Fruit fly (Drosophila melanogaster) whole organism, prepupa: ENCODE measurements around the gene nan.

ENCODE experiments used
- Blimp-1 ChIP-seq: fragments of 200-800 bp; sonication (Bioruptor generic); optimal IDR thresholded peaks from 3 replicates; lab custom pipeline; 2017; ENCODE audit warnings: missing biosample characterization, missing genetic modification characterization, mild to moderate bottlenecking, moderate library complexity, missing genetic modification reagents
- CG10631 ChIP-seq: fragments of 200-800 bp; sonication (Bioruptor generic); optimal IDR thresholded peaks from 2 replicates; lab custom pipeline; 2016; ENCODE audit warnings: missing biosample characterization, missing genetic modification characterization
- CG10669 ChIP-seq: fragments of 200-800 bp; sonication (Bioruptor generic); optimal IDR thresholded peaks from 3 replicates; lab custom pipeline; 2018; ENCODE audit warnings: missing biosample characterization, mild to moderate bottlenecking, missing genetic modification characterization, moderate library complexity
- CG11294 ChIP-seq: fragments of 200-800 bp; sonication (Bioruptor generic); IDR thresholded peaks from 2 replicates; pipeline ENCODE4 v1.3.6; 2022; ENCODE audit warnings: missing biosample characterization, missing genetic modification characterization
- CG1621 ChIP-seq: fragments of 200-800 bp; sonication (Bioruptor generic); optimal IDR thresholded peaks from 3 replicates; lab custom pipeline; 2018; ENCODE audit warnings: missing biosample characterization, mild to moderate bottlenecking, missing genetic modification characterization
- CG3032 ChIP-seq: fragments of 200-800 bp; optimal IDR thresholded peaks from 2 replicates; lab custom pipeline; 2019; ENCODE audit warnings: missing biosample characterization, mild to moderate bottlenecking, missing genetic modification characterization, moderate library complexity
- CG31627 ChIP-seq: fragments of 200-800 bp; sonication (Bioruptor generic); optimal IDR thresholded peaks from 3 replicates; lab custom pipeline; 2016; ENCODE audit warnings: missing biosample characterization, missing genetic modification characterization
- CG32006 ChIP-seq: fragments of 200-800 bp; sonication (Bioruptor generic); optimal IDR thresholded peaks from 3 replicates; lab custom pipeline; 2017; ENCODE audit warnings: missing biosample characterization, mild to moderate bottlenecking, missing genetic modification characterization
- CG34406 ChIP-seq: fragments of 200-800 bp; sonication (Bioruptor generic); optimal IDR thresholded peaks from 3 replicates; lab custom pipeline; 2016; ENCODE audit warnings: missing biosample characterization, missing genetic modification characterization
- CG3919 ChIP-seq: fragments of 200-800 bp; sonication (Bioruptor generic); optimal IDR thresholded peaks from 3 replicates; lab custom pipeline; 2016; ENCODE audit warnings: missing biosample characterization, missing genetic modification characterization
- CG4318 ChIP-seq: fragments of 200-800 bp; sonication (Bioruptor generic); optimal IDR thresholded peaks from 3 replicates; lab custom pipeline; 2017; ENCODE audit warnings: missing biosample characterization, mild to moderate bottlenecking, missing genetic modification characterization
- CG6276 ChIP-seq: fragments of 200-800 bp; sonication (Bioruptor generic); optimal IDR thresholded peaks from 2 replicates; lab custom pipeline; 2017; ENCODE audit warnings: missing biosample characterization, mild to moderate bottlenecking, missing genetic modification characterization
- CG6792 ChIP-seq: fragments of 200-800 bp; sonication (Bioruptor generic); optimal IDR thresholded peaks from 3 replicates; lab custom pipeline; 2016; ENCODE audit warnings: missing biosample characterization, missing genetic modification characterization
- CG6808 ChIP-seq: fragments of 200-800 bp; sonication (Bioruptor generic); optimal IDR thresholded peaks from 3 replicates; lab custom pipeline; 2017; ENCODE audit warnings: missing biosample characterization, missing genetic modification characterization, mild to moderate bottlenecking, moderate library complexity, missing genetic modification reagents
- CG6854 ChIP-seq: fragments of 200-800 bp; sonication (Bioruptor generic); optimal IDR thresholded peaks from 2 replicates; lab custom pipeline; 2017; ENCODE audit warnings: missing biosample characterization, mild to moderate bottlenecking, missing genetic modification characterization
- CG8119 ChIP-seq: fragments of 200-800 bp; sonication (Bioruptor generic); IDR thresholded peaks from 3 replicates; pipeline ENCODE4 v1.3.6; 2022; ENCODE audit warnings: missing biosample characterization, missing genetic modification characterization
- CG8632 ChIP-seq: fragments of 200-800 bp; sonication (Bioruptor generic); optimal IDR thresholded peaks from 3 replicates; lab custom pipeline; 2016; ENCODE audit warnings: missing biosample characterization, missing genetic modification characterization
- CG9139 ChIP-seq: fragments of 200-800 bp; sonication (Bioruptor generic); optimal IDR thresholded peaks from 3 replicates; lab custom pipeline; 2017; ENCODE audit warnings: missing biosample characterization, mild to moderate bottlenecking, missing genetic modification characterization
- Eip75B ChIP-seq: fragments of 200-800 bp; sonication (Bioruptor generic); optimal IDR thresholded peaks from 3 replicates; lab custom pipeline; 2016; ENCODE audit warnings: missing biosample characterization, missing genetic modification characterization
- Eip93F ChIP-seq: fragments of 200-800 bp; sonication (Bioruptor generic); optimal IDR thresholded peaks from 2 replicates; lab custom pipeline; 2016; ENCODE audit warnings: missing biosample characterization, mild to moderate bottlenecking, missing genetic modification characterization
- Ets21C ChIP-seq: fragments of 200-800 bp; sonication (Bioruptor generic); optimal IDR thresholded peaks from 3 replicates; lab custom pipeline; 2016; ENCODE audit warnings: missing biosample characterization, missing genetic modification characterization
- Ets96B ChIP-seq: fragments of 200-800 bp; optimal IDR thresholded peaks from 2 replicates; lab custom pipeline; 2019; ENCODE audit warnings: missing biosample characterization, mild to moderate bottlenecking, missing genetic modification characterization, moderate library complexity
- Hr38 ChIP-seq: sonication (Bioruptor generic); optimal IDR thresholded peaks from 2 replicates; lab custom pipeline; 2016; ENCODE audit warnings: missing biosample characterization, missing genetic modification characterization
- Hr39 ChIP-seq: fragments of 200-800 bp; sonication (Bioruptor generic); optimal IDR thresholded peaks from 2 replicates; lab custom pipeline; 2016; ENCODE audit warnings: missing biosample characterization, missing genetic modification characterization
- Hr4 ChIP-seq: fragments of 200-800 bp; sonication (Bioruptor generic); optimal IDR thresholded peaks from 3 replicates; lab custom pipeline; 2016; ENCODE audit warnings: missing biosample characterization, missing genetic modification characterization
- Lpt ChIP-seq: fragments of 200-800 bp; sonication (Bioruptor generic); optimal IDR thresholded peaks from 3 replicates; lab custom pipeline; 2016; ENCODE audit warnings: missing biosample characterization, missing genetic modification characterization
- Met ChIP-seq: fragments of 200-800 bp; sonication (Bioruptor generic); optimal IDR thresholded peaks from 3 replicates; lab custom pipeline; 2016; ENCODE audit warnings: missing biosample characterization, missing genetic modification characterization
- OdsH ChIP-seq: fragments of 200-800 bp; sonication (Bioruptor generic); optimal IDR thresholded peaks from 3 replicates; lab custom pipeline; 2016; ENCODE audit warnings: missing biosample characterization, missing genetic modification characterization
- Smox ChIP-seq: fragments of 200-800 bp; sonication (Bioruptor generic); optimal IDR thresholded peaks from 3 replicates; lab custom pipeline; 2016; ENCODE audit warnings: missing biosample characterization, missing genetic modification characterization
- Sox102F ChIP-seq: fragments of 200-800 bp; sonication (Bioruptor generic); optimal IDR thresholded peaks from 2 replicates; lab custom pipeline; 2016; ENCODE audit warnings: missing biosample characterization, mild to moderate bottlenecking, missing genetic modification characterization
- Sox15 ChIP-seq: fragments of 200-800 bp; sonication (Bioruptor generic); optimal IDR thresholded peaks from 3 replicates; lab custom pipeline; 2016; ENCODE audit warnings: missing biosample characterization, missing genetic modification characterization
- achi ChIP-seq: fragments of 200-800 bp; sonication (Bioruptor generic); optimal IDR thresholded peaks from 3 replicates; lab custom pipeline; 2016; ENCODE audit warnings: missing biosample characterization, missing genetic modification characterization
- acj6 ChIP-seq: fragments of 200-800 bp; sonication (Bioruptor generic); optimal IDR thresholded peaks from 3 replicates; lab custom pipeline; 2016; ENCODE audit warnings: missing biosample characterization, missing genetic modification characterization
- cyc ChIP-seq: fragments of 200-800 bp; sonication (Bioruptor generic); optimal IDR thresholded peaks from 3 replicates; lab custom pipeline; 2016; ENCODE audit warnings: missing biosample characterization, missing genetic modification characterization
- dac ChIP-seq: fragments of 200-800 bp; sonication (Bioruptor generic); optimal IDR thresholded peaks from 2 replicates; lab custom pipeline; 2017; ENCODE audit warnings: missing biosample characterization, mild to moderate bottlenecking, missing genetic modification characterization
- dsx ChIP-seq: fragments of 200-800 bp; optimal IDR thresholded peaks from 3 replicates; lab custom pipeline; 2019; ENCODE audit warnings: missing biosample characterization, mild to moderate bottlenecking, missing genetic modification characterization, moderate library complexity; ENCODE audit not compliant: poor library complexity, severe bottlenecking
- esn ChIP-seq: fragments of 200-800 bp; sonication (Bioruptor generic); optimal IDR thresholded peaks from 2 replicates; lab custom pipeline; 2016; ENCODE audit warnings: missing biosample characterization, mild to moderate bottlenecking, missing genetic modification characterization, moderate library complexity
- fd59A ChIP-seq: fragments of 200-800 bp; sonication (Bioruptor generic); optimal IDR thresholded peaks from 2 replicates; lab custom pipeline; 2017; ENCODE audit warnings: missing biosample characterization, mild to moderate bottlenecking, missing genetic modification characterization, missing genetic modification reagents
- fd85E ChIP-seq: fragments of 200-800 bp; sonication (Bioruptor generic); optimal IDR thresholded peaks from 3 replicates; lab custom pipeline; 2016; ENCODE audit warnings: missing biosample characterization, missing genetic modification characterization
- fkh ChIP-seq: fragments of 200-800 bp; sonication (Bioruptor generic); optimal IDR thresholded peaks from 3 replicates; lab custom pipeline; 2017; ENCODE audit warnings: missing biosample characterization, mild to moderate bottlenecking, missing genetic modification characterization, moderate library complexity
- lz ChIP-seq: fragments of 200-800 bp; sonication (Bioruptor generic); optimal IDR thresholded peaks from 3 replicates; lab custom pipeline; 2016; ENCODE audit warnings: missing biosample characterization, missing genetic modification characterization
- net ChIP-seq: fragments of 200-800 bp; sonication (Bioruptor generic); optimal IDR thresholded peaks from 3 replicates; lab custom pipeline; 2016; ENCODE audit warnings: missing biosample characterization, missing genetic modification characterization
- pdm3 ChIP-seq: fragments of 200-800 bp; sonication (Bioruptor generic); optimal IDR thresholded peaks from 3 replicates; lab custom pipeline; 2016; ENCODE audit warnings: missing biosample characterization, missing genetic modification characterization
- salr ChIP-seq, 2 experiments: fragments of 200-800 bp; sonication (Bioruptor generic); optimal IDR thresholded peaks; 3 replicates each; lab custom pipeline; 2016 to 2018; ENCODE audit warnings: missing biosample characterization in 2 of 2, missing genetic modification characterization in 2 of 2, mild to moderate bottlenecking in 1 of 2
- spab ChIP-seq: fragments of 200-800 bp; sonication (Bioruptor generic); optimal IDR thresholded peaks from 2 replicates; lab custom pipeline; 2017; ENCODE audit warnings: missing biosample characterization, mild to moderate bottlenecking, missing genetic modification characterization, missing genetic modification reagents
- ss ChIP-seq, 2 experiments: fragments of 200-800 bp; sonication (Bioruptor generic); optimal IDR thresholded peaks; 2 replicates in 1 of 2; 3 replicates in 1 of 2; lab custom pipeline; 2017 to 2018; ENCODE audit warnings: mild to moderate bottlenecking in 2 of 2, missing biosample characterization in 2 of 2, missing genetic modification characterization in 2 of 2, moderate library complexity in 1 of 2
- svp ChIP-seq: fragments of 200-800 bp; sonication (Bioruptor generic); peaks from one replicate; lab custom pipeline; 2016; ENCODE audit warnings: missing biosample characterization, missing genetic modification characterization
- topi ChIP-seq: fragments of 200-800 bp; sonication (Bioruptor generic); optimal IDR thresholded peaks from 3 replicates; lab custom pipeline; 2016; ENCODE audit warnings: missing biosample characterization, missing genetic modification characterization

Gene nan

dm6 chr3L:14146386-14146785 is 43.1 kb downstream of the nan start (continued):
- TF ChIP-seq CG10669 (GFP tag; lab: Kevin White, UChicago): peak; percentile 41
- peak; percentile 84 for TF ChIP-seq dsx (GFP tag; lab: Kevin White, UChicago)
- TF ChIP-seq Lpt (GFP tag; lab: Kevin White, UChicago): no peak
- peak; percentile 14 for TF ChIP-seq lz (GFP tag; lab: Kevin White, UChicago)
- no peak for TF ChIP-seq CG11294 (GFP tag; lab: Robert Waterston, UW)
- TF ChIP-seq Met (GFP tag; lab: Kevin White, UChicago): peak; percentile 29
- TF ChIP-seq CG8632 (GFP tag; lab: Kevin White, UChicago): peak; percentile 26

- TF ChIP-seq dac (GFP tag; lab: Kevin White, UChicago): no peak
- TF ChIP-seq CG6808 (GFP tag; lab: Kevin White, UChicago): peak; percentile 64
- no peak for TF ChIP-seq salr (GFP tag; optimal IDR thresholded peaks at IDR 0.05; lab: Kevin White, UChicago)
- no peak for TF ChIP-seq Hr4
- no peak for TF ChIP-seq lz (GFP tag; lab: Kevin White, UChicago)
- TF ChIP-seq CG31627 (GFP tag; lab: Kevin White, UChicago): no peak
- peak; percentile 54 for TF ChIP-seq CG3919 (GFP tag; lab: Kevin White, UChicago)
- TF ChIP-seq Sox102F (GFP tag; lab: Kevin White, UChicago): no peak
- peak; percentile 5 for TF ChIP-seq CG6792 (GFP tag; lab: Kevin White, UChicago)
- peak; percentile 59 for TF ChIP-seq Ets96B (tag; lab: Kevin White, UChicago)
- peak; percentile 40 for TF ChIP-seq Smox (GFP tag; lab: Kevin White, UChicago)
- TF ChIP-seq CG8632 (GFP tag; lab: Kevin White, UChicago): no peak
- TF ChIP-seq CG8119 (GFP tag; lab: Robert Waterston, UW): no peak
- no peak for TF ChIP-seq Hr38 (GFP tag; lab: Kevin White, UChicago)
- peak; percentile 56 for TF ChIP-seq CG10669 (GFP tag; lab: Kevin White, UChicago)
- no peak for TF ChIP-seq CG4318 (GFP tag; lab: Kevin White, UChicago)
- TF ChIP-seq esn (GFP tag; lab: Kevin White, UChicago): peak; percentile 49
- TF ChIP-seq pdm3 (GFP tag; lab: Kevin White, UChicago): no peak
- TF ChIP-seq Ets21C (GFP tag; lab: Kevin White, UChicago): no peak
- TF ChIP-seq acj6 (GFP tag; lab: Kevin White, UChicago): no peak
- peak; percentile 2 for TF ChIP-seq Hr39 (GFP tag; lab: Kevin White, UChicago)
- peak; percentile 42 for TF ChIP-seq topi (GFP tag; lab: Kevin White, UChicago)
- TF ChIP-seq CG6276 (GFP tag; lab: Kevin White, UChicago): peak; percentile 40
- TF ChIP-seq Eip93F (GFP tag; lab: Kevin White, UChicago): no peak
- peak; percentile 75 for TF ChIP-seq spab (GFP tag; lab: Kevin White, UChicago)
- no peak for TF ChIP-seq net
- TF ChIP-seq achi (GFP tag; lab: Kevin White, UChicago): peak; percentile 1
- TF ChIP-seq CG10631 (GFP tag; lab: Kevin White, UChicago): peak; percentile 10
- TF ChIP-seq CG6854 (GFP tag; lab: Kevin White, UChicago): no peak
- no peak for TF ChIP-seq Eip75B
- no peak for TF ChIP-seq Sox15 (GFP tag; lab: Kevin White, UChicago)
- TF ChIP-seq fd85E (GFP tag; lab: Kevin White, UChicago): no peak
- TF ChIP-seq CG3032 (tag; lab: Kevin White, UChicago): peak; percentile 25
- TF ChIP-seq svp (GFP tag; lab: Kevin White, UChicago): peak; percentile 77
- TF ChIP-seq CG32006 (GFP tag; lab: Kevin White, UChicago): peak; percentile 18
- peak; percentile 30 for TF ChIP-seq Lpt (GFP tag; lab: Kevin White, UChicago)
- peak; percentile 12 for TF ChIP-seq cyc (GFP tag; lab: Kevin White, UChicago)
- peak; percentile 56 to 79 for TF ChIP-seq ss (GFP tag; optimal IDR thresholded peaks at IDR 0.05; lab: Kevin White, UChicago)
- TF ChIP-seq OdsH (GFP tag; lab: Kevin White, UChicago): peak; percentile 4
- TF ChIP-seq CG34406 (GFP tag; lab: Kevin White, UChicago): no peak
- peak; percentile 38 for TF ChIP-seq Blimp-1
- no peak for TF ChIP-seq CG9139 (GFP tag; lab: Kevin White, UChicago)
- TF ChIP-seq CG1621 (tag; lab: Kevin White, UChicago): no peak
- TF ChIP-seq fd59A: peak; percentile 11
- no peak for TF ChIP-seq fkh (GFP tag; lab: Kevin White, UChicago)
Measured at dm6 chr3L:14145666-14146314, 43.7 kb downstream of the nan start.
